Worm (Caenorhabditis elegans) whole organism, young adult: ENCODE measurements around the gene lgc-23.

ENCODE experiments used
- B0019.2 ChIP-seq: fragments of 200-800 bp; sonication (Bioruptor generic); conservative IDR thresholded peaks from 2 replicates; pipeline ENCODE4 v1.3.6; 2022; ENCODE audit warnings: missing genetic modification reagents, missing genetic modification characterization, missing compliant biosample characterization
- B0261.1 ChIP-seq: sonication (generic microtip); optimal IDR thresholded peaks from 2 replicates; lab custom pipeline; 2016; ENCODE audit warnings: mild to moderate bottlenecking, missing genetic modification characterization, moderate library complexity, missing compliant biosample characterization
- C06A6.2 ChIP-seq: fragments of 200-800 bp; sonication (Bioruptor generic); conservative IDR thresholded peaks from 2 replicates; pipeline ENCODE4 v1.3.6; 2022; ENCODE audit warnings: missing genetic modification characterization, missing compliant biosample characterization
- D2030.7 ChIP-seq: fragments of 200-800 bp; sonication (Bioruptor generic); IDR thresholded peaks from 2 replicates; pipeline ENCODE4 v1.3.6; 2022; ENCODE audit warnings: missing genetic modification reagents, missing genetic modification characterization, missing compliant biosample characterization
- F10E7.11 ChIP-seq: sonication (generic microtip); optimal IDR thresholded peaks from 2 replicates; lab custom pipeline; 2017; ENCODE audit warnings: mild to moderate bottlenecking, missing genetic modification characterization, moderate library complexity, missing compliant biosample characterization
- F22D6.2 ChIP-seq: sonication (generic microtip); optimal IDR thresholded peaks from 2 replicates; lab custom pipeline; 2016; ENCODE audit warnings: mild to moderate bottlenecking, missing genetic modification characterization, missing compliant biosample characterization
- F55B11.4 ChIP-seq: sonication (generic microtip); optimal IDR thresholded peaks from 2 replicates; lab custom pipeline; 2016; ENCODE audit warnings: missing compliant biosample characterization, missing genetic modification characterization, borderline replicate concordance; ENCODE audit not compliant: insufficient read depth
- T07F8.4 ChIP-seq: sonication (generic microtip); optimal IDR thresholded peaks from 2 replicates; lab custom pipeline; 2016; ENCODE audit warnings: mild to moderate bottlenecking, missing genetic modification characterization, moderate library complexity, missing compliant biosample characterization
- Y53F4B.3 ChIP-seq: fragments of 200-800 bp; sonication (Bioruptor generic); IDR thresholded peaks from 2 replicates; pipeline ENCODE4 v1.3.6; 2022; ENCODE audit warnings: missing genetic modification reagents, missing genetic modification characterization, missing compliant biosample characterization
- Y79H2A.3 ChIP-seq: fragments of 200-800 bp; sonication (Bioruptor generic); conservative IDR thresholded peaks from 2 replicates; pipeline ENCODE4 v1.3.6; 2022; ENCODE audit warnings: missing genetic modification reagents, missing genetic modification characterization, missing compliant biosample characterization
- ama-1 ChIP-seq, 3 experiments: fragments of 150-350 bp in 1 of 3; sonication (generic microtip) in 2 of 3; optimal IDR thresholded peaks; 2 replicates each; lab custom pipeline; 2014 to 2018; ENCODE audit warnings: missing biosample characterization in 2 of 3, missing genetic modification characterization in 2 of 3, missing genetic modification reagents in 2 of 3
- aptf-3 ChIP-seq: fragments of 200-800 bp; sonication (Bioruptor generic); IDR thresholded peaks from 2 replicates; pipeline ENCODE4 v1.3.6; 2022; ENCODE audit warnings: missing genetic modification characterization, missing compliant biosample characterization
- athp-1 ChIP-seq: sonication (generic microtip); optimal IDR thresholded peaks from 2 replicates; lab custom pipeline; 2017; ENCODE audit warnings: mild to moderate bottlenecking, missing genetic modification characterization, missing compliant biosample characterization
- attf-5 ChIP-seq: fragments of 200-800 bp; sonication (Bioruptor generic); optimal IDR thresholded peaks from 2 replicates; lab custom pipeline; 2018; ENCODE audit warnings: mild to moderate bottlenecking, missing genetic modification characterization, missing compliant biosample characterization
- bed-1 ChIP-seq: fragments of 200-800 bp; sonication (Bioruptor generic); IDR thresholded peaks from 2 replicates; pipeline ENCODE4 v1.3.6; 2022; ENCODE audit warnings: missing genetic modification reagents, missing genetic modification characterization, missing compliant biosample characterization
- bed-2 ChIP-seq: fragments of 200-800 bp; sonication (Bioruptor generic); IDR thresholded peaks from 2 replicates; pipeline ENCODE4 v1.3.6; 2022; ENCODE audit warnings: missing genetic modification reagents, missing genetic modification characterization, missing compliant biosample characterization
- cebp-1 ChIP-seq, 2 experiments: fragments of 200-800 bp in 1 of 2; sonication (Bioruptor generic) in 1 of 2; sonication (generic microtip) in 1 of 2; IDR thresholded peaks in 1 of 2; optimal IDR thresholded peaks in 1 of 2; 2 replicates each; pipeline versions ENCODE4 v1.3.6 to Lab custom; 2017 to 2022; ENCODE audit warnings: missing compliant biosample characterization in 2 of 2, missing genetic modification characterization in 2 of 2, mild to moderate bottlenecking in 1 of 2, missing genetic modification reagents in 1 of 2, moderate library complexity in 1 of 2
- cebp-2 ChIP-seq: fragments of 200-800 bp; sonication (Bioruptor generic); IDR thresholded peaks from 2 replicates; pipeline ENCODE4 v1.3.6; 2022; ENCODE audit warnings: missing genetic modification characterization, missing compliant biosample characterization
- ceh-58 ChIP-seq: fragments of 200-800 bp; sonication (Bioruptor generic); IDR thresholded peaks from 2 replicates; pipeline ENCODE4 v1.3.6; 2022; ENCODE audit warnings: missing genetic modification characterization, missing compliant biosample characterization
- ceh-79 ChIP-seq: sonication (generic microtip); optimal IDR thresholded peaks from 2 replicates; lab custom pipeline; 2017; ENCODE audit warnings: mild to moderate bottlenecking, missing genetic modification characterization, missing compliant biosample characterization
- chd-7 ChIP-seq: sonication (generic microtip); optimal IDR thresholded peaks from 2 replicates; lab custom pipeline; 2016; ENCODE audit warnings: mild to moderate bottlenecking, missing genetic modification characterization, moderate library complexity, missing compliant biosample characterization
- dox-1 ChIP-seq: fragments of 200-800 bp; sonication (Bioruptor generic); IDR thresholded peaks from 2 replicates; pipeline ENCODE4 v1.3.6; 2022; ENCODE audit warnings: missing genetic modification reagents, missing genetic modification characterization, missing compliant biosample characterization
- egrh-3 ChIP-seq: fragments of 200-800 bp; sonication (Bioruptor generic); IDR thresholded peaks from 2 replicates; pipeline ENCODE4 v1.3.6; 2022; ENCODE audit warnings: missing genetic modification reagents, missing genetic modification characterization, missing compliant biosample characterization
- ekl-4 ChIP-seq: fragments of 200-800 bp; sonication (Bioruptor generic); IDR thresholded peaks from 2 replicates; pipeline ENCODE4 v1.3.6; 2022; ENCODE audit warnings: missing genetic modification reagents, missing genetic modification characterization, missing compliant biosample characterization
- hlh-26 ChIP-seq: fragments of 200-800 bp; sonication (Bioruptor generic); conservative IDR thresholded peaks from 2 replicates; pipeline ENCODE4 v1.3.6; 2022; ENCODE audit warnings: missing genetic modification reagents, missing genetic modification characterization, missing compliant biosample characterization
- let-526 ChIP-seq: fragments of 200-800 bp; sonication (Bioruptor generic); IDR thresholded peaks from 2 replicates; pipeline ENCODE4 v1.3.6; 2022; ENCODE audit warnings: missing genetic modification reagents, missing genetic modification characterization, missing compliant biosample characterization
- let-607 ChIP-seq, 2 experiments: fragments of 200-800 bp in 1 of 2; sonication (Bioruptor generic) in 1 of 2; sonication (generic microtip) in 1 of 2; optimal IDR thresholded peaks; 2 replicates each; lab custom pipeline; 2016 to 2018; ENCODE audit warnings: mild to moderate bottlenecking in 2 of 2, missing compliant biosample characterization in 2 of 2, missing genetic modification characterization in 2 of 2, moderate library complexity in 2 of 2, missing genotype in 1 of 2
- lin-54 ChIP-seq: fragments of 200-800 bp; sonication (Bioruptor generic); optimal IDR thresholded peaks from 2 replicates; lab custom pipeline; 2018; ENCODE audit warnings: mild to moderate bottlenecking, missing genetic modification characterization, missing compliant biosample characterization
- lir-1 ChIP-seq: fragments of 200-800 bp; sonication (Bioruptor generic); conservative IDR thresholded peaks from 2 replicates; pipeline ENCODE4 v1.3.6; 2022; ENCODE audit warnings: missing genetic modification reagents, missing genetic modification characterization, missing compliant biosample characterization
- madf-6 ChIP-seq: fragments of 200-800 bp; sonication (Bioruptor generic); IDR thresholded peaks from 2 replicates; pipeline ENCODE4 v1.3.6; 2022; ENCODE audit warnings: missing genetic modification reagents, missing genetic modification characterization, missing compliant biosample characterization
- mcd-1 ChIP-seq: fragments of 200-800 bp; sonication (Bioruptor generic); IDR thresholded peaks from 2 replicates; pipeline ENCODE4 v1.3.6; 2022; ENCODE audit warnings: missing genetic modification reagents, missing genetic modification characterization, missing compliant biosample characterization
- mes-4 ChIP-seq: sonication (generic microtip); optimal IDR thresholded peaks from 2 replicates; lab custom pipeline; 2016; ENCODE audit warnings: missing genotype, missing genetic modification characterization, missing compliant biosample characterization
- nhr-120 ChIP-seq: fragments of 200-800 bp; sonication (Bioruptor generic); IDR thresholded peaks from 2 replicates; pipeline ENCODE4 v1.3.6; 2022; ENCODE audit warnings: missing genetic modification characterization, missing compliant biosample characterization
- nhr-27 ChIP-seq: fragments of 200-800 bp; sonication (Bioruptor generic); optimal IDR thresholded peaks from 2 replicates; lab custom pipeline; 2018; ENCODE audit warnings: mild to moderate bottlenecking, missing genetic modification characterization, moderate library complexity, missing compliant biosample characterization
- rec-8 ChIP-seq, 2 experiments: sonication (generic microtip); optimal IDR thresholded peaks; 2 replicates each; lab custom pipeline; 2016; ENCODE audit warnings: mild to moderate bottlenecking in 2 of 2, missing genetic modification characterization in 2 of 2, missing genetic modification reagents in 2 of 2, missing genotype in 2 of 2, missing biosample characterization in 1 of 2, missing compliant biosample characterization in 1 of 2, moderate library complexity in 1 of 2
- sdz-38 ChIP-seq: sonication (generic microtip); optimal IDR thresholded peaks from 2 replicates; lab custom pipeline; 2016; ENCODE audit warnings: missing genotype, missing genetic modification characterization, missing compliant biosample characterization
- snpc-1.1 ChIP-seq: sonication (generic microtip); optimal IDR thresholded peaks from 2 replicates; lab custom pipeline; 2017; ENCODE audit warnings: missing genetic modification characterization, mild to moderate bottlenecking, missing compliant biosample characterization, antibody characterized with exemption, moderate library complexity, missing genotype, missing genetic modification reagents; ENCODE audit not compliant: insufficient read depth
- snpc-1.3 ChIP-seq: sonication (generic microtip); optimal IDR thresholded peaks from 2 replicates; lab custom pipeline; 2017; ENCODE audit warnings: missing genetic modification characterization, mild to moderate bottlenecking, missing compliant biosample characterization, antibody characterized with exemption, moderate library complexity, missing genotype, missing genetic modification reagents; ENCODE audit not compliant: insufficient read depth
- snpc-3.4 ChIP-seq: sonication (generic microtip); optimal IDR thresholded peaks from 2 replicates; lab custom pipeline; 2017; ENCODE audit warnings: missing genetic modification characterization, mild to moderate bottlenecking, missing compliant biosample characterization, antibody characterized with exemption, moderate library complexity, missing genotype, missing genetic modification reagents
- unc-62 ChIP-seq: fragments of 150-350 bp; optimal IDR thresholded peaks from 2 replicates; lab custom pipeline; 2014; ENCODE audit warnings: missing biosample characterization, missing genetic modification reagents, missing genetic modification characterization
- xnd-1 ChIP-seq: sonication (generic microtip); optimal IDR thresholded peaks from 2 replicates; lab custom pipeline; 2016; ENCODE audit warnings: missing genotype, missing genetic modification reagents, missing genetic modification characterization, missing compliant biosample characterization
- zfh-2 ChIP-seq: fragments of 200-800 bp; sonication (Bioruptor generic); conservative IDR thresholded peaks from 2 replicates; pipeline ENCODE4 v1.3.6; 2022; ENCODE audit warnings: missing genetic modification reagents, missing genetic modification characterization, missing compliant biosample characterization
- zim-3 ChIP-seq: sonication (generic microtip); optimal IDR thresholded peaks from 2 replicates; lab custom pipeline; 2017; ENCODE audit warnings: mild to moderate bottlenecking, missing genetic modification characterization, moderate library complexity, missing compliant biosample characterization
- ztf-18 ChIP-seq: sonication (generic microtip); optimal IDR thresholded peaks from 2 replicates; lab custom pipeline; 2016; ENCODE audit warnings: missing genotype, mild to moderate bottlenecking, missing genetic modification characterization, missing compliant biosample characterization
- ztf-28 ChIP-seq: fragments of 200-800 bp; sonication (Bioruptor generic); IDR thresholded peaks from 2 replicates; pipeline ENCODE4 v1.3.6; 2022; ENCODE audit warnings: missing genetic modification reagents, missing genetic modification characterization, missing compliant biosample characterization
- ztf-3 ChIP-seq: fragments of 200-800 bp; sonication (Bioruptor generic); optimal IDR thresholded peaks from 2 replicates; lab custom pipeline; 2018; ENCODE audit warnings: mild to moderate bottlenecking, missing genetic modification characterization, missing compliant biosample characterization

Gene lgc-23

DNA sequence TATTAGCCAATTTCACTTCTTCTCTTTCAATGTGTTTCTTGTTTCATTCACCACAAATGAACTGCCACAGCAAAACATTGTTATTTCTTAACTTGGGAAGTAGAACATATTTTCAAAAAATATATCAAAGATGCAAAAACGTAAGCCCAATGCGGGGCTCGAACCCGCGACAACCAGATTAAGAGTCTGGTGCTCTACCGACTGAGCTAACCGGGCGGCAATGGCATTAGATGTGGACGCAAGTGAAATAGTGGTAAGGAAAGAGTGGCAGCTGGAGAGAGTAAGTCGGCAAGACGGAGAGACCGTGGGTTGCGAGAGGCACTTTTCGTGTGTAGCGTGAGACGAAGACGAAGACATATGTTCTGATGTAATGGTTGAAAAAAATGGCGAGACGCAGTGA lies 41.0 kb downstream of the lgc-23 start (continued):
- TF ChIP-seq aptf-3 (no peak), ztf-18 (tag; lab: Kevin White, UChicago) (peak; percentile 81), ceh-58 (no peak), D2030.7 (GFP tag; lab: Robert Waterston, UW) (peak; percentile 78), T07F8.4 (tag; lab: Kevin White, UChicago) (peak; percentile 87), Y79H2A.3 (0 out of 2 replicates have a peak, but pooled peaks have one; percentile 33), ama-1 (optimal IDR thresholded peaks at IDR 0.05; lab: Kevin White, UChicago) (no peak), ama-1 (GFP tag; optimal IDR thresholded peaks at IDR 0.05; lab: Kevin White, UChicago) (peak in 1 of 2 experiments; percentile 90), let-607 (tag; optimal IDR thresholded peaks at IDR 0.05; lab: Kevin White, UChicago) (peak; percentile 55 to 74), B0019.2 (GFP tag; lab: Robert Waterston, UW) (no peak; the same call in 1 of the 2 replicates), nhr-120 (GFP tag; lab: Robert Waterston, UW) (peak; percentile 94; the same call in 1 of the 2 replicates), F55B11.4 (tag; lab: Kevin White, UChicago) (no peak), B0261.1 (tag; lab: Kevin White, UChicago) (peak; percentile 99), let-526 (GFP tag; lab: Robert Waterston, UW) (peak; percentile 92), hlh-26 (GFP tag; lab: Robert Waterston, UW) (no peak), lin-54 (no peak), ekl-4 (peak; percentile 88), xnd-1 (tag; lab: Kevin White, UChicago) (no peak), bed-1 (no peak), zim-3 (peak; percentile 89), cebp-2 (GFP tag; lab: Robert Waterston, UW) (peak; percentile 97), athp-1 (tag; lab: Kevin White, UChicago) (peak; percentile 32), attf-5 (GFP tag; lab: Kevin White, UChicago) (no peak), mes-4 (tag; lab: Kevin White, UChicago) (peak; percentile 90), snpc-1.1 (tag; lab: Kevin White, UChicago) (peak; percentile 26), C06A6.2 (GFP tag; lab: Robert Waterston, UW) (peak; percentile 67), Y53F4B.3 (GFP tag; lab: Robert Waterston, UW) (peak; percentile 84), madf-6 (no peak), F10E7.11 (tag; lab: Kevin White, UChicago) (peak; percentile 36), snpc-1.3 (tag; lab: Kevin White, UChicago) (peak; percentile 74), mcd-1 (GFP tag; lab: Robert Waterston, UW) (peak; percentile 72), rec-8 (tag; optimal IDR thresholded peaks at IDR 0.05; lab: Kevin White, UChicago) (peak; percentile 81 to 93), cebp-1 (GFP tag; IDR thresholded peaks at IDR 0.05; lab: Robert Waterston, UW) (peak; percentile 40; the same call in 1 of the 2 replicates), cebp-1 (tag; optimal IDR thresholded peaks at IDR 0.05; lab: Kevin White, UChicago) (no peak), dox-1 (GFP tag; lab: Robert Waterston, UW) (no peak; the same call in 1 of the 2 replicates), lir-1 (GFP tag; lab: Robert Waterston, UW) (peak; percentile 10; the same call in 1 of the 2 replicates), egrh-3 (GFP tag; lab: Robert Waterston, UW) (no peak; the same call in 1 of the 2 replicates), bed-2 (0 out of 2 replicates have a peak, but pooled peaks have one; percentile 47), ceh-79 (tag; lab: Kevin White, UChicago) (peak; percentile 76), chd-7 (tag; lab: Kevin White, UChicago) (peak; percentile 92), ztf-28 (GFP tag; lab: Robert Waterston, UW) (peak; percentile 84), unc-62 (GFP tag; lab: Kevin White, UChicago) (no peak), zfh-2 (GFP tag; lab: Robert Waterston, UW) (no peak), nhr-27 (peak; percentile 93), snpc-3.4 (peak; percentile 80), F22D6.2 (tag; lab: Kevin White, UChicago) (peak; percentile 53), sdz-38 (peak; percentile 41), ztf-3 (peak; percentile 67)
